Worm (Caenorhabditis elegans) whole organism, mixed stage, embryonic: Measurements from ENCODE around the gene nhr-159.

Experiments
- ces-1 ChIP-seq: fragments of 150-350 bp; optimal IDR thresholded peaks from 2 replicates; lab custom pipeline; 2014; ENCODE audit warnings: missing biosample characterization, missing genetic modification reagents, missing genetic modification characterization
- nhr-12 ChIP-seq: fragments of 150-350 bp; optimal IDR thresholded peaks from 2 replicates; lab custom pipeline; 2014; ENCODE audit warnings: missing biosample characterization, missing genetic modification characterization
- unc-39 ChIP-seq: fragments of 150-350 bp; optimal IDR thresholded peaks from 2 replicates; lab custom pipeline; 2014; ENCODE audit warnings: missing biosample characterization, missing genetic modification characterization

- TF ChIP-seq ces-1 (GFP tag; lab: Kevin White, UChicago) (no peak), unc-39 (no peak), nhr-12 (tag; lab: Kevin White, UChicago) (no peak)
Measured at ce11 chrV:3847268-3847667, 30.9 kb downstream of the nhr-159 start, which contains the start of gene nhr-185.
